Fruit fly (Drosophila melanogaster): ENCODE results near the gene asun.

- TF ChIP-seq pan (optimal IDR thresholded peaks at IDR 0.05) (no peak), CG8478 (optimal IDR thresholded peaks at IDR 0.05) (no peak), psq (optimal IDR thresholded peaks at IDR 0.05) (no peak), EcR (GFP tag; optimal IDR thresholded peaks at IDR 0.05) (no peak), usp (GFP tag; optimal IDR thresholded peaks at IDR 0.05) (no peak), Dll (optimal IDR thresholded peaks at IDR 0.05) (no peak)
Measured at dm6 chr3R:16253427-16253883, 10.6 kb upstream of the asun start.

Measured in whole organism.